Worm (Caenorhabditis elegans): Measurements from ENCODE around the gene T28C6.11.
A peak's percentile ranks its signal among the peaks of the same experiment; 100 is the strongest.

DNA sequence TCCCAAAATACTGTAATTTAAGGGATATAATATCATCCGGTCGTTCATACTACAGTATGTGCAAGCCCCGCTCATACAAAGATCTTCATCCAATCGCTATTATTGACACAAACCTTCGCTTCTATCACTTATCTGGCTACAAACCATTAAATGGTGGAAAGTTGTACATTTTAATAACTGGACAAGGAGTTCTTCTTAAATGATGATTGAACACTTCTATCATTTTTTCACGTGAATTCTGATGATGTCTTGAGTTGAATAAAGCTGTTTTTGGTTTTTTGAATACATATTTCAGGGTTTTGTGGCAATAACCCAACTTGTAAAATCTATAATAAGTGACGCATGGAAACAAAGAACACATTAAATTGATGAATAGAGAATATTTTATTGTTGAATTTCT, 17.5 kb downstream of the T28C6.11 start:
- no peak for TF ChIP-seq ztf-4 (tag; optimal IDR thresholded peaks at IDR 0.05)
- no peak for TF ChIP-seq pha-4 (tag; optimal IDR thresholded peaks at IDR 0.05)
- no peak for TF ChIP-seq unc-62 (GFP tag; optimal IDR thresholded peaks at IDR 0.05)
- no peak for TF ChIP-seq nhr-11 (tag; optimal IDR thresholded peaks at IDR 0.05)
- TF ChIP-seq elt-3 (tag; optimal IDR thresholded peaks at IDR 0.05): peak in 1 of 3 experiments; percentile 64
- TF ChIP-seq nfya-1 (tag; optimal IDR thresholded peaks at IDR 0.05; ENCODE audit: insufficient read depth): peak; percentile 20

Data from whole organism, L3 larva.